Worm (Caenorhabditis elegans): Measurements from ENCODE around the gene srbc-24.
A peak's percentile ranks its signal among the peaks of the same experiment; 100 is the strongest.

The srbc-24 gene

ce11 chrV:2109295-2109694, 42.3 kb upstream of the srbc-24 start, which contains the start of gene ckb-4:
TSS of gene ckb-4 (minus strand) at chrV:2109434.
- TF ChIP-seq snpc-1.1 (tag; optimal IDR thresholded peaks at IDR 0.05; ENCODE audit: insufficient read depth), result no peak
- TF ChIP-seq nhr-80 (tag; optimal IDR thresholded peaks at IDR 0.05), result peak; percentile 22

DNA sequence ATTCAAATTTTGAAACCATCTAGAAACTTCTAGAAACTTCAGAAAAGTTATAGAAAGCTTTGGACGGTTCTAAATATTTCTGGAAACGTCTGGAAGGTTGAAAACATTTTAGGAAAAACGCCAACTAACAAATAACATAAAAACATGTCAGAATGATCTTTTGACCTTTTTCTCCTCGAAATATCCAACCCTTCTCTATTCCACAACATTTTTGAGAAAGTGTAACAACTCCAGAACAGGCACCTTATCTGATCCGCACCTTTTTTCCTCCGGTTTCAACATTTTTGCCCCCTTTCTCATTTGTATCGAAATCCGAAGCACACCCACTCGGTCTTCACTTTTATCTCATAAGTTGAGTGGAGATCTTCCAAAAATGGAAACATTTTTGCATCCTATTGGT, 41.2 kb upstream of the srbc-24 start, which contains the start of gene F22F7.3:
Gene F22F7.3 (plus strand): TSS at position 301 of the 400 bp plus-strand sequence.
- TF ChIP-seq Y53G8AR.9 (GFP tag; conservative IDR thresholded peaks at IDR 0.05), result no peak
- TF ChIP-seq lin-40 (tag; optimal IDR thresholded peaks at IDR 0.05), result no peak
- TF ChIP-seq sdz-38 (tag; optimal IDR thresholded peaks at IDR 0.05), result no peak
- TF ChIP-seq let-526 (GFP tag; IDR thresholded peaks at IDR 0.05), result no peak
- no peak for TF ChIP-seq attf-6 (GFP tag; IDR thresholded peaks at IDR 0.05)
- no peak for TF ChIP-seq D2030.7 (GFP tag; IDR thresholded peaks at IDR 0.05)
- TF ChIP-seq egl-18 (GFP tag; IDR thresholded peaks at IDR 0.05), result no peak
- no peak for TF ChIP-seq K12H6.12 (tag; optimal IDR thresholded peaks at IDR 0.05)
- no peak for TF ChIP-seq ztf-3 (GFP tag; optimal IDR thresholded peaks at IDR 0.05)
- TF ChIP-seq Y67H2A.10 (GFP tag; conservative IDR thresholded peaks at IDR 0.05), result no peak
- TF ChIP-seq cebp-1 (GFP tag; IDR thresholded peaks at IDR 0.05), result no peak
- no peak for TF ChIP-seq cebp-1 (tag; optimal IDR thresholded peaks at IDR 0.05)
- no peak for TF ChIP-seq dpl-1 (GFP tag; optimal IDR thresholded peaks at IDR 0.05)
- TF ChIP-seq madf-6 (GFP tag; IDR thresholded peaks at IDR 0.05), result no peak
- no peak for TF ChIP-seq F37B4.10 (GFP tag; IDR thresholded peaks at IDR 0.05)
- TF ChIP-seq atf-7 (tag; optimal IDR thresholded peaks at IDR 0.05), result no peak
- no peak for TF ChIP-seq lsl-1 (GFP tag; optimal IDR thresholded peaks at IDR 0.05)

ce11 chrV:2118574-2118973, 33.0 kb upstream of the srbc-24 start, which contains the start of gene bgnt-1.2:
TSS of gene bgnt-1.2 (minus strand) at chrV:2118674.
- TF ChIP-seq K11D2.4 (GFP tag; IDR thresholded peaks at IDR 0.05), result no peak
- no peak for TF ChIP-seq gei-17 (GFP tag; optimal IDR thresholded peaks at IDR 0.05)
- TF ChIP-seq Y95B8A.8 (GFP tag; IDR thresholded peaks at IDR 0.05), result no peak
- no peak for TF ChIP-seq zim-3 (tag; optimal IDR thresholded peaks at IDR 0.05)
- TF ChIP-seq hmg-20 (GFP tag; IDR thresholded peaks at IDR 0.05), result no peak
- no peak for TF ChIP-seq nhr-27 (tag; optimal IDR thresholded peaks at IDR 0.05)
- TF ChIP-seq ets-4 (GFP tag; optimal IDR thresholded peaks at IDR 0.05), result no peak
- TF ChIP-seq lsl-1 (GFP tag; optimal IDR thresholded peaks at IDR 0.05), result no peak
- no peak for TF ChIP-seq madf-6 (GFP tag; IDR thresholded peaks at IDR 0.05)

DNA sequence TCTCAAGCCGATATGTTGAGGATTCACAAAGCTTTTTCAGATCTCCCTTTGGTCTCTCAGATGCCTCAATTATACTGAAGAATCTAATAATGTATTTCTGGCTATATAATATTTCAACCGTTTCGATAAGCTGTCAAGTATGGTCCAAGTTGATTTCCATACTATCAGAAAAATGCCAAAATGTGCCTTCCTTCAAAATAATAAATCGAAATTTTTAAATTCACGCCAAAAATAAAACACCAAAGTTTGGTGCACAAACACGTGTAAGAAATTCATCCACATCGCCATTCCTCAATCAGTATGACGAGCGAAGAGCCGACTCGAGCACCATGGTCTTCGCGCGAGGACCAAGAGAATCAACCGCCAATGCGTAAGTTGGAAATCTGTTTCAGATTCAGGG, 32.0 kb upstream of the srbc-24 start, which contains the start of gene F22F7.11:
Gene F22F7.11 (plus strand): TSS at position 301 of the 400 bp plus-strand sequence.
- no peak for TF ChIP-seq Y53G8AR.9 (GFP tag; conservative IDR thresholded peaks at IDR 0.05)
- TF ChIP-seq hsf-1 (GFP tag; IDR thresholded peaks at IDR 0.05), result no peak
- TF ChIP-seq F23B12.7 (tag; optimal IDR thresholded peaks at IDR 0.05; ENCODE audit: insufficient read depth), result no peak
- no peak for TF ChIP-seq snpc-1.1 (tag; optimal IDR thresholded peaks at IDR 0.05; ENCODE audit: insufficient read depth)
- no peak for TF ChIP-seq hlh-12 (tag; optimal IDR thresholded peaks at IDR 0.05)
- no peak for TF ChIP-seq nhr-90 (tag; optimal IDR thresholded peaks at IDR 0.05)
- no peak for TF ChIP-seq unc-62 (GFP tag; optimal IDR thresholded peaks at IDR 0.05)
- TF ChIP-seq ztf-22 (GFP tag; optimal IDR thresholded peaks at IDR 0.05), result no peak
- TF ChIP-seq hmg-1.2 (GFP tag; IDR thresholded peaks at IDR 0.05), result no peak
- TF ChIP-seq D2030.7 (GFP tag; IDR thresholded peaks at IDR 0.05), result no peak
- TF ChIP-seq ztf-25 (GFP tag; IDR thresholded peaks at IDR 0.05), result no peak
- TF ChIP-seq sptf-2 (GFP tag; optimal IDR thresholded peaks at IDR 0.05), result no peak
